Worm (Caenorhabditis elegans) whole organism, L4 larva: ENCODE results near the gene C50F4.16.

Experiments used
- D1046.2 ChIP-seq: fragments of 200-800 bp; sonication (Bioruptor generic); IDR thresholded peaks from 2 replicates; pipeline ENCODE4 v1.3.6; 2022; ENCODE audit warnings: missing genetic modification characterization, missing compliant biosample characterization
- F44E2.7 ChIP-seq: fragments of 200-800 bp; sonication (Bioruptor generic); IDR thresholded peaks from 2 replicates; pipeline ENCODE4 v2.1.2; 2022; ENCODE audit warnings: missing genetic modification characterization, missing compliant biosample characterization
- F49E8.2 ChIP-seq: sonication (generic microtip); optimal IDR thresholded peaks from 2 replicates; lab custom pipeline; 2016; ENCODE audit warnings: missing compliant biosample characterization, mild to moderate bottlenecking, missing genetic modification characterization, borderline replicate concordance
- Y48G9A.11 ChIP-seq: fragments of 200-800 bp; sonication (Bioruptor generic); IDR thresholded peaks from 2 replicates; pipeline ENCODE4 v1.3.6; 2022; ENCODE audit warnings: missing genetic modification reagents, missing genetic modification characterization, missing compliant biosample characterization
- ZK337.2 ChIP-seq: fragments of 200-800 bp; sonication (Bioruptor generic); IDR thresholded peaks from 2 replicates; pipeline ENCODE4 v1.3.6; 2022; ENCODE audit warnings: missing genetic modification reagents, missing genetic modification characterization, missing compliant biosample characterization
- ama-1 ChIP-seq: fragments of 150-350 bp; optimal IDR thresholded peaks from 2 replicates; lab custom pipeline; 2014; ENCODE audit warnings: inconsistent platforms, mixed read lengths
- ceh-20 ChIP-seq: fragments of 200-800 bp; sonication (Bioruptor generic); IDR thresholded peaks from 2 replicates; pipeline ENCODE4 v1.3.6; 2022; ENCODE audit warnings: missing genetic modification reagents, missing genetic modification characterization, missing compliant biosample characterization
- ceh-32 ChIP-seq: sonication (generic microtip); optimal IDR thresholded peaks from 2 replicates; lab custom pipeline; 2016; ENCODE audit warnings: mild to moderate bottlenecking, missing genetic modification characterization, missing compliant biosample characterization; ENCODE audit not compliant: poor library complexity
- cey-2 ChIP-seq: sonication (generic microtip); optimal IDR thresholded peaks from 3 replicates; lab custom pipeline; 2017; ENCODE audit warnings: missing genetic modification characterization, mild to moderate bottlenecking, missing compliant biosample characterization, antibody characterized with exemption, borderline replicate concordance; ENCODE audit not compliant: insufficient read depth
- daf-19 ChIP-seq: fragments of 200-800 bp; sonication (Bioruptor generic); conservative IDR thresholded peaks from 2 replicates; pipeline ENCODE4 v1.3.6; 2022; ENCODE audit warnings: missing genetic modification characterization, missing compliant biosample characterization
- dmd-8 ChIP-seq: fragments of 200-800 bp; sonication (Bioruptor generic); IDR thresholded peaks from 2 replicates; pipeline ENCODE4 v1.3.6; 2022; ENCODE audit warnings: missing genetic modification characterization, missing compliant biosample characterization
- dmd-9 ChIP-seq: fragments of 200-800 bp; sonication (Bioruptor generic); IDR thresholded peaks from 2 replicates; pipeline ENCODE4 v1.3.6; 2022; ENCODE audit warnings: missing genetic modification reagents, missing genetic modification characterization, missing compliant biosample characterization
- dpl-1 ChIP-seq: fragments of 150-350 bp; optimal IDR thresholded peaks from 2 replicates; lab custom pipeline; 2014; ENCODE audit warnings: missing biosample characterization, missing genetic modification reagents, missing genetic modification characterization
- fkh-10 ChIP-seq: fragments of 150-350 bp; optimal IDR thresholded peaks from 2 replicates; lab custom pipeline; 2014; ENCODE audit warnings: missing biosample characterization, missing genetic modification reagents, missing genetic modification characterization
- gei-8 ChIP-seq: fragments of 200-800 bp; sonication (Bioruptor generic); optimal IDR thresholded peaks from 2 replicates; lab custom pipeline; 2018; ENCODE audit warnings: mild to moderate bottlenecking, missing genetic modification characterization, missing compliant biosample characterization
- hif-1 ChIP-seq, 2 experiments: sonication (generic microtip); optimal IDR thresholded peaks; 2 replicates each; lab custom pipeline; 2016 to 2017; ENCODE audit warnings: missing compliant biosample characterization in 2 of 2, missing genetic modification characterization in 2 of 2, missing genetic modification reagents in 2 of 2, missing genotype in 2 of 2, mild to moderate bottlenecking in 1 of 2
- hlh-11 ChIP-seq: fragments of 200-800 bp; sonication (Bioruptor generic); optimal IDR thresholded peaks from 2 replicates; lab custom pipeline; 2018; ENCODE audit warnings: mild to moderate bottlenecking, missing genetic modification characterization, missing compliant biosample characterization
- hmg-1.1 ChIP-seq: fragments of 200-800 bp; sonication (Bioruptor generic); IDR thresholded peaks from 2 replicates; pipeline ENCODE4 v1.3.6; 2022; ENCODE audit warnings: missing genetic modification reagents, missing genetic modification characterization, missing compliant biosample characterization
- lim-7 ChIP-seq: fragments of 200-800 bp; sonication (Bioruptor generic); IDR thresholded peaks from 2 replicates; pipeline ENCODE4 v1.3.6; 2022; ENCODE audit warnings: missing genetic modification characterization, missing compliant biosample characterization
- lin-1 ChIP-seq: fragments of 200-800 bp; sonication (Bioruptor generic); IDR thresholded peaks from 2 replicates; pipeline ENCODE4 v1.3.6; 2022; ENCODE audit warnings: missing genetic modification reagents, missing genetic modification characterization, missing compliant biosample characterization
- lin-13 ChIP-seq: fragments of 150-350 bp; optimal IDR thresholded peaks from 2 replicates; lab custom pipeline; 2014; ENCODE audit warnings: missing biosample characterization, missing genetic modification reagents, missing genetic modification characterization
- lin-38 ChIP-seq: fragments of 200-800 bp; sonication (Bioruptor generic); IDR thresholded peaks from 2 replicates; pipeline ENCODE4 v1.3.6; 2022; ENCODE audit warnings: missing genetic modification reagents, missing genetic modification characterization, missing compliant biosample characterization
- lsy-2 ChIP-seq, 2 experiments: fragments of 150-350 bp in 1 of 2; sonication (generic microtip) in 1 of 2; optimal IDR thresholded peaks; 2 replicates each; lab custom pipeline; 2014 to 2017; ENCODE audit warnings: missing biosample characterization in 2 of 2, missing genetic modification characterization in 2 of 2
- madf-9 ChIP-seq: fragments of 200-800 bp; sonication (Bioruptor generic); conservative IDR thresholded peaks from 2 replicates; pipeline ENCODE4 v1.3.6; 2022; ENCODE audit warnings: missing genetic modification reagents, missing genetic modification characterization, missing compliant biosample characterization
- mdl-1 ChIP-seq, 2 experiments: fragments of 150-350 bp in 1 of 2; sonication (generic microtip) in 1 of 2; optimal IDR thresholded peaks; 2 replicates each; lab custom pipeline; 2014 to 2017; ENCODE audit warnings: missing biosample characterization in 2 of 2, missing genetic modification characterization in 2 of 2
- mdt-29 ChIP-seq: fragments of 200-800 bp; sonication (Bioruptor generic); IDR thresholded peaks from 2 replicates; pipeline ENCODE4 v1.3.6; 2022; ENCODE audit warnings: missing genetic modification reagents, missing genetic modification characterization, missing compliant biosample characterization
- mep-1 ChIP-seq: fragments of 150-350 bp; sonication (generic microtip); optimal IDR thresholded peaks from 3 replicates; lab custom pipeline; 2014; ENCODE audit warnings: missing biosample characterization, missing genetic modification characterization
- mes-2 ChIP-seq: sonication (generic microtip); optimal IDR thresholded peaks from 2 replicates; lab custom pipeline; 2016; ENCODE audit warnings: missing genotype, mild to moderate bottlenecking, missing genetic modification characterization, missing compliant biosample characterization; ENCODE audit not compliant: poor library complexity, severe bottlenecking
- mxl-3 ChIP-seq: fragments of 200-800 bp; sonication (Bioruptor generic); optimal IDR thresholded peaks from 2 replicates; lab custom pipeline; 2018; ENCODE audit warnings: mild to moderate bottlenecking, missing genetic modification characterization, missing compliant biosample characterization
- nhr-10 ChIP-seq: fragments of 150-350 bp; optimal IDR thresholded peaks from 2 replicates; lab custom pipeline; 2014; ENCODE audit warnings: missing biosample characterization, missing genetic modification characterization
- nhr-111 ChIP-seq: fragments of 200-800 bp; sonication (Bioruptor generic); optimal IDR thresholded peaks from 2 replicates; lab custom pipeline; 2018; ENCODE audit warnings: mild to moderate bottlenecking, missing genetic modification characterization, missing compliant biosample characterization
- nhr-28 ChIP-seq: fragments of 150-350 bp; optimal IDR thresholded peaks from 2 replicates; lab custom pipeline; 2014; ENCODE audit warnings: missing biosample characterization, missing genetic modification characterization
- php-3 ChIP-seq: fragments of 200-800 bp; sonication (Bioruptor generic); IDR thresholded peaks from 2 replicates; pipeline ENCODE4 v1.3.6; 2022; ENCODE audit warnings: missing genetic modification reagents, missing genetic modification characterization, missing compliant biosample characterization
- pqm-1 ChIP-seq: sonication (generic microtip); optimal IDR thresholded peaks from 2 replicates; lab custom pipeline; 2017; ENCODE audit warnings: missing biosample characterization, missing genetic modification characterization
- rbr-2 ChIP-seq: sonication (generic microtip); optimal IDR thresholded peaks from 2 replicates; lab custom pipeline; 2016; ENCODE audit warnings: missing genotype, missing genetic modification characterization, missing compliant biosample characterization
- saeg-2 ChIP-seq: fragments of 200-800 bp; sonication (Bioruptor generic); IDR thresholded peaks from 2 replicates; pipeline ENCODE4 v1.3.6; 2022; ENCODE audit warnings: missing genetic modification reagents, missing genetic modification characterization, missing compliant biosample characterization
- snpc-4 ChIP-seq: fragments of 150-350 bp; optimal IDR thresholded peaks from 2 replicates; lab custom pipeline; 2014; ENCODE audit warnings: missing biosample characterization, missing genetic modification characterization
- spr-3 ChIP-seq: fragments of 200-800 bp; sonication (Bioruptor generic); optimal IDR thresholded peaks from 2 replicates; lab custom pipeline; 2018; ENCODE audit warnings: mild to moderate bottlenecking, missing genetic modification characterization, missing compliant biosample characterization
- tag-97 ChIP-seq: fragments of 200-800 bp; sonication (Bioruptor generic); IDR thresholded peaks from 2 replicates; pipeline ENCODE4 v1.3.6; 2022; ENCODE audit warnings: missing genetic modification characterization, missing compliant biosample characterization
- unc-130 ChIP-seq: sonication (generic microtip); optimal IDR thresholded peaks from 2 replicates; lab custom pipeline; 2016; ENCODE audit warnings: missing genetic modification reagents, missing genetic modification characterization, missing compliant biosample characterization
- unc-39 ChIP-seq: sonication (generic microtip); optimal IDR thresholded peaks from 2 replicates; lab custom pipeline; 2017; ENCODE audit warnings: missing biosample characterization, missing genetic modification characterization
- unc-62 ChIP-seq, 3 experiments: fragments of 150-350 bp in 1 of 3; sonication (generic microtip); optimal IDR thresholded peaks in 2 of 3; peaks in 1 of 3; 1 replicate in 1 of 3; 2 replicates in 2 of 3; lab custom pipeline; 2014 to 2017; ENCODE audit warnings: missing biosample characterization in 3 of 3, missing genetic modification characterization in 3 of 3, missing genetic modification reagents in 3 of 3, missing genotype in 1 of 3
- zfp-2 ChIP-seq: sonication (generic microtip); optimal IDR thresholded peaks from 2 replicates; lab custom pipeline; 2016; ENCODE audit warnings: mild to moderate bottlenecking, missing genetic modification characterization, missing compliant biosample characterization
- zip-2 ChIP-seq: fragments of 150-350 bp; optimal IDR thresholded peaks from 2 replicates; lab custom pipeline; 2014; ENCODE audit warnings: missing biosample characterization, missing genetic modification characterization

C50F4.16 gene

DNA sequence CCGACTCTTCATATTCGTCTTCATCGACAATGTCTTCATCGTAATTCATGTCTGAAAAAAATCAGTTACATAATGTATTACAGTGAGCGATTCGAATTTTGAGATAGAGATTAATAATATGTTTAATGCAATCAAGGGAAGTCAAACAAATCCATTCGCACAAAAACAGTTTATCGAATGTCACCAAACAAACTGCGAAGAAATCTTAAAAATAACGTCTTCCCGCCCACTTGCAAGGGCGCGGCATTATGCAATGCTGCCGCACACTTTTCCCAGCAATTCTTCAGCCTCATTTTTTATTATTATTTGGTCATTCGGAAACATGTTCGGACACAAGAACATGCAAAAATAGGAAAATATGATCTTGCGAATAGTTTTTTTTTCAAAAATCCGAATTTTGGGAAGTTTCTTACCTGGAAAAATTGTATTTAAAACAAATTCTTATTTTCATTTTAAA, 2.8 kb upstream of the C50F4.16 start, which contains the start of gene mdf-1 (continued):
- TF ChIP-seq hmg-1.1 (GFP tag; lab: Robert Waterston, UW) (peak; percentile 45; the same call in 1 of the 2 replicates), nhr-10 (peak; percentile 5), gei-8 (GFP tag; lab: Kevin White, UChicago) (no peak), D1046.2 (GFP tag; lab: Robert Waterston, UW) (peak; percentile 57; the same call in 1 of the 2 replicates), nhr-28 (peak; percentile 48), mxl-3 (no peak), lin-13 (GFP tag; lab: Kevin White, UChicago) (peak; percentile 54), php-3 (GFP tag; lab: Robert Waterston, UW) (no peak), tag-97 (no peak), mdt-29 (GFP tag; lab: Robert Waterston, UW) (no peak), ceh-20 (GFP tag; lab: Robert Waterston, UW) (no peak), rbr-2 (tag; lab: Kevin White, UChicago) (peak; percentile 57), hlh-11 (peak; percentile 64), lsy-2 (tag; optimal IDR thresholded peaks at IDR 0.05; lab: Kevin White, UChicago) (peak; percentile 21 to 86), F49E8.2 (no peak), lin-38 (GFP tag; lab: Robert Waterston, UW) (peak; percentile 61), mep-1 (tag; lab: Kevin White, UChicago) (peak; percentile 90), lin-1 (GFP tag; lab: Robert Waterston, UW) (no peak), daf-19 (GFP tag; lab: Robert Waterston, UW) (0 out of 2 replicates have a peak, but pooled peaks have one; percentile 15), dmd-8 (GFP tag; lab: Robert Waterston, UW) (no peak), spr-3 (no peak), mdl-1 (tag; optimal IDR thresholded peaks at IDR 0.05; lab: Kevin White, UChicago) (no peak), ceh-32 (tag; lab: Kevin White, UChicago) (no peak), unc-62 (GFP tag; optimal IDR thresholded peaks at IDR 0.05 in 1 of 2; lab: Kevin White, UChicago) (no peak), unc-62 (tag; optimal IDR thresholded peaks at IDR 0.05; lab: Kevin White, UChicago) (no peak), mes-2 (peak; percentile 91), lim-7 (GFP tag; lab: Robert Waterston, UW) (no peak), unc-130 (GFP tag; lab: Kevin White, UChicago) (no peak), ama-1 (peak; percentile 84), snpc-4 (tag; lab: Kevin White, UChicago) (no peak), zfp-2 (tag; lab: Kevin White, UChicago) (no peak)

- TF ChIP-seq madf-9 (GFP tag; lab: Robert Waterston, UW) (no peak), F44E2.7 (no peak), nhr-111 (GFP tag; lab: Kevin White, UChicago) (no peak), fkh-10 (GFP tag; lab: Kevin White, UChicago) (no peak), lin-38 (GFP tag; lab: Robert Waterston, UW) (no peak), pqm-1 (tag; lab: Kevin White, UChicago) (no peak), saeg-2 (no peak), unc-39 (no peak), zip-2 (tag; lab: Kevin White, UChicago) (no peak), spr-3 (no peak), cey-2 (tag; lab: Kevin White, UChicago) (no peak)
Observed at ce11 chrV:9539638-9540037, 1.8 kb downstream of the C50F4.16 start, which contains the start of gene C50F4.12. C50F4.12 (minus strand) TSS chrV:9539738.

DNA sequence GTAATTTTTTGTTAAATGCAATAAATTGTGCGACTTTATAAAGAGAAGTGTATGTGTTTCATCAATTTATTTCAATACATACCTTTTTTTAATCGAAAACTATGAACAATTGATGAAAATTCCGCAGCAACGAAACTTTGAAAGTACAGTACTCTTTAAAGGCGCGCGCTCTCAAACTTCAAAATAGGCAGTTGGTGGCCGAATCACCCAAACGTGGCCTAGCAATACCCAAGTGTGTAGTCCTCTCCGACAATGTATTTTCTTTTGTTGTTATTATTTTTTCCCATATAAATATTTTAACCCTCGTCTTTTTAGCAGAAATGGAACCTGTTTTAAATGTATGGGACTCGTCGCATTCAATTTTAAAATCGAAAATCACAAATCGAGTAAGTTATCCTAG, 4.9 kb downstream of the C50F4.16 start, which contains the start of gene C50F4.4:
TSS of gene C50F4.4 (plus strand) at position 267 of the 400 bp plus-strand sequence.
- TF ChIP-seq unc-130 (GFP tag; lab: Kevin White, UChicago): peak; percentile 84
- no peak for TF ChIP-seq nhr-10
- 0 out of 2 replicates have a peak, but pooled peaks have one; percentile 59 for TF ChIP-seq ZK337.2 (GFP tag; lab: Robert Waterston, UW)
- TF ChIP-seq daf-19 (GFP tag; lab: Robert Waterston, UW): no peak
- peak; percentile 97 for TF ChIP-seq mes-2
- TF ChIP-seq Y48G9A.11 (GFP tag; lab: Robert Waterston, UW): no peak
- peak in 1 of 2 experiments; percentile 52 for TF ChIP-seq hif-1 (tag; optimal IDR thresholded peaks at IDR 0.05; lab: Kevin White, UChicago)
- peak; percentile 53; the same call in 1 of the 2 replicates for TF ChIP-seq dmd-9
- peak; percentile 14 for TF ChIP-seq F49E8.2
- TF ChIP-seq dpl-1 (GFP tag; lab: Kevin White, UChicago): peak; percentile 55
- TF ChIP-seq, all 104 proteins: peak for 7
